Worm (Caenorhabditis elegans): Measurements from ENCODE around the gene F47B8.10.

Gene F47B8.10

DNA sequence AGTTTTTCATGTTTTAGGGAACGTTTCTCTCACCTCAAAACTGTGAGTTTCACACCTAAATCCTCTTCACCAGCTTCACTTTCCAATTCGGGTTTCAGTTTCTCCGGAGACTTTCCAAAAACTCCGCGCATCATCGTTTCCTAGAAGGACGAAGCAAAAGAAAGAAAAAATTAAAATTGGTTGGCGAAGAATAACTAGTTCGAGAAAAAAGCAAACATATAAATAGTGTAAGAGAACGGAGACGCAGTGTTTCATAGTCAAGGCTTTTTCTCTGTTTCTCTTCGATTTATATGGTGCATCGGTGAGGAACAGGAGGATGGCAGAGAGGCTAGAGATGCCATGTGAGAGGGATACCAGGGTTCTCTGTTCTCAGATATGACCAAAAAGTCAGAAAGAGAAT lies 19.0 kb upstream of the F47B8.10 start, which contains the start of gene F47B8.3 (continued):
- TF ChIP-seq sma-9 (GFP tag; optimal IDR thresholded peaks at IDR 0.05) (peak; percentile 27), sma-9 (tag; optimal IDR thresholded peaks at IDR 0.05) (no peak), elt-3 (tag; optimal IDR thresholded peaks at IDR 0.05) (no peak), ztf-11 (tag; optimal IDR thresholded peaks at IDR 0.05) (no peak), mbf-1 (tag; optimal IDR thresholded peaks at IDR 0.05) (no peak), ztf-1 (GFP tag; conservative IDR thresholded peaks at IDR 0.05) (no peak), blmp-1 (tag; optimal IDR thresholded peaks at IDR 0.05; ENCODE audit: insufficient read depth) (no peak), lin-13 (GFP tag; optimal IDR thresholded peaks at IDR 0.05) (peak; percentile 25), dmd-4 (tag; optimal IDR thresholded peaks at IDR 0.05) (no peak), nhr-10 (tag; optimal IDR thresholded peaks at IDR 0.05) (no peak), sma-3 (GFP tag; optimal IDR thresholded peaks at IDR 0.05) (no peak)

DNA sequence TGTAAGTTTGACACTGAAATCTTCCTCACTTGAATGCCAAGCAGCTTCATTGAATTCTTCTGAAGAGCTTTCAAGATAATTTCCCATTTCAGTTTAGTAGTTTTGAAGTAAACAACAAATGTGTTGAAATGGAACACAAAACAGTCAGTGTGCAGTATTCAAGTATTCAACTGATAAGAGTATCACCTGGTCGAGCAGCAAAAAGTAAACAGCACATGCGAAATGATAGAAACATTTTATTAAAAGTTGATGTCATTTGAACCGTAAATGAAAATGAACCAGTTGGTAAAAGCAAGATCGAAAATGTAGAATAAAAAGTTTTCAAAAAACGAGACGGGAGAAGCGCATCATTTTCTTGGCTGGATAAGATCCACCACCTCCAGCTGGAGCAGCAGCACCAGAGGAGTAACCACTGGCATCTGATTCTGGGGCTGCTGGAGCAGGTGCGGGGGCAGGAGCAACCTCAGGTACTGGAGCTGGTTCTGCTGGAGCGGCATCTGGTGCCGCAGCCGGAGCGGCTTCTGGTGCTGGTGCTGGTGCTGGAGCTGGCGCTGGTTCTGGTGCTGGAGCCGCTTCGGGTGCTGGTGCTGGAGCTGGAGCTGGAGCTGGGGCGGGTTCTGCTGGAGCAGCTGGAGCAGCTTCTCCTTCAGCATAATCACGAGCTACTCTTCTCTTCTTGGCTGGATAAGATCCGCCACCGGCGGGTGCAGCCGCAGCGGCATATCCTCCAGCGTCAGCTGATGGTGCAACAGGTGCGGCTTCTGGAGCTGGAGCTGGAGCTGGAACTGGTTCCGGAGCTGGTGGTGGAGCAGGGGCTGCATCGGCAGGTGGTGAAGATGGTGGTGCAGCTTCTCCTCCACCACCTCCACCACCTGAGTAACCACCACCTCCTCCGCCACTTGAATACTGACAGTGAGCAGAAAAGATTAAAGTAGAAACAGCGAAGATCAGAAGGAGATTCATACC lies 17.0 kb upstream of the F47B8.10 start, which contains the start of the genes F47B8.4 and F47B8.18:
TSS of gene F47B8.4 (minus strand) at position 172 of the 966 bp plus-strand sequence.
TSS of gene F47B8.18 (minus strand) at position 963 of the 966 bp plus-strand sequence.
- TF ChIP-seq fos-1 (tag; optimal IDR thresholded peaks at IDR 0.05), result peak; percentile 26
- TF ChIP-seq mdl-1 (tag; optimal IDR thresholded peaks at IDR 0.05), result no peak

- TF ChIP-seq ceh-82 (tag; optimal IDR thresholded peaks at IDR 0.05), result no peak
- TF ChIP-seq ztf-11 (tag; optimal IDR thresholded peaks at IDR 0.05), result no peak
- no peak for TF ChIP-seq sma-3 (GFP tag; optimal IDR thresholded peaks at IDR 0.05)
- TF ChIP-seq nhr-23 (tag; optimal IDR thresholded peaks at IDR 0.05), result no peak
- TF ChIP-seq nhr-25 (tag; optimal IDR thresholded peaks at IDR 0.05), result no peak
- TF ChIP-seq nhr-21 (tag; optimal IDR thresholded peaks at IDR 0.05), result no peak
- no peak for TF ChIP-seq ama-1 (optimal IDR thresholded peaks at IDR 0.05)
- no peak for TF ChIP-seq mab-5 (tag; optimal IDR thresholded peaks at IDR 0.05)
- TF ChIP-seq crh-2 (tag; optimal IDR thresholded peaks at IDR 0.05), result no peak
- TF ChIP-seq gmeb-1 (tag; optimal IDR thresholded peaks at IDR 0.05), result no peak
- no peak for TF ChIP-seq ZK546.5 (tag; optimal IDR thresholded peaks at IDR 0.05)
- no peak for TF ChIP-seq ceh-16 (tag; optimal IDR thresholded peaks at IDR 0.05)
- no peak for TF ChIP-seq nhr-12 (tag; optimal IDR thresholded peaks at IDR 0.05)
- TF ChIP-seq dmd-4 (tag; optimal IDR thresholded peaks at IDR 0.05), result no peak
Observed at ce11 chrV:14327776-14328175, 14.0 kb upstream of the F47B8.10 start, which contains the start of gene F47B8.5. F47B8.5 (minus strand) TSS chrV:14327876.

- TF ChIP-seq unc-55 (GFP tag; optimal IDR thresholded peaks at IDR 0.05) (no peak), C34F6.9 (tag; optimal IDR thresholded peaks at IDR 0.05) (no peak), peb-1 (tag; optimal IDR thresholded peaks at IDR 0.05) (no peak), lsy-2 (tag; optimal IDR thresholded peaks at IDR 0.05) (no peak), mbf-1 (tag; optimal IDR thresholded peaks at IDR 0.05) (no peak), unc-39 (tag; optimal IDR thresholded peaks at IDR 0.05) (no peak), Y55F3AM.14 (GFP tag; optimal IDR thresholded peaks at IDR 0.05) (no peak)
Observed at ce11 chrV:14328806-14329205, 13.0 kb upstream of the F47B8.10 start, which contains the start of gene pepm-1. pepm-1 (plus strand) TSS chrV:14329106.

DNA sequence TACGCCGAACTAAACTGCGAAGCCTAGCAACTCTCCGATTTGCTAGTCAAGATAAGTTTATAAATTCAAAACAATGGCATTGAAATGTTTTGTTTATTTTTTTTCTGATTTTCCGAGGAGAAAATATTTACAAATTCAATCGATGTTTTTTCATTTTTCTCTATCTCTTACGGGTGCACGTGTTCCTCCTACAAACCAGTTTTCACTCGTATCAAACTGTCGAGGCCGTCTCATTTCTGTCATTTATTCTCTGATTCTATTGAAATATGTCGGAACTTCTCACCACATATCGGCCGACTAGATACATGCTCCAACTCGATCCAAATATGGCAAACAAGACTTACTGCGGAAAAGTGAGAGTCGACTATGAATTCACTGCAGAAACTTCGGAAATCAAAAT lies 10.3 kb upstream of the F47B8.10 start, which contains the start of gene F47B8.8:
TSS of gene F47B8.8 (plus strand) at position 257 of the 400 bp plus-strand sequence.
- TF ChIP-seq mab-5 (tag; optimal IDR thresholded peaks at IDR 0.05), result no peak
- TF ChIP-seq aly-2 (tag; optimal IDR thresholded peaks at IDR 0.05), result no peak
- TF ChIP-seq nhr-25 (tag; optimal IDR thresholded peaks at IDR 0.05), result peak; percentile 30
- TF ChIP-seq nhr-6 (tag; optimal IDR thresholded peaks at IDR 0.05), result no peak
- no peak for TF ChIP-seq lsy-2 (tag; optimal IDR thresholded peaks at IDR 0.05)
- TF ChIP-seq sma-3 (GFP tag; optimal IDR thresholded peaks at IDR 0.05), result no peak
